Fruit fly (Drosophila melanogaster): Measurements from ENCODE around the gene CG4743.

Gene CG4743

DNA sequence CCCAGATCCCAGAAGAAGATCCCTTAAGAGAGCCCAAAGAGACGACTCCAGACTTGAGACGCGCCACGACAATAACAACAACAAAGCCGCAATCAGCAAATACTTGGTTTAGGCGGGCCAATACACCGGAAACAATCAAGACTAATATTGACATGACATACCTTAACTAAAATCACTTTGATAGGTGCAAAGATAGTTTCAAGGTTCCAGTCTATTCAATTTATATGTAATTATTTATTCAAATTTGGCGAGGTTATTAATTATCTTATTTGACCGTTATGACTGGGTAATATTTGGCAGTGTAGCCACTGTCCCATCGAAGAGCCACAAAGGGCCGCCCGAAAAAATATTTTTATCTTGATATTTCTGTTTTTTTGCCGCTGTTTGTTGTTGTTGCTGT lies 39.9 kb downstream of the CG4743 start (continued):
- TF ChIP-seq CG15073 (GFP tag; optimal IDR thresholded peaks at IDR 0.05): no peak
- TF ChIP-seq sens-2 (GFP tag; IDR thresholded peaks at IDR 0.05): 0 out of 2 replicates have a peak, but pooled peaks have one; percentile 32
- TF ChIP-seq mld (GFP tag; IDR thresholded peaks at IDR 0.05; ENCODE audit: partially characterized antibody): no peak
- no peak for TF ChIP-seq CG1024 (GFP tag; IDR thresholded peaks at IDR 0.05)
- no peak for TF ChIP-seq HmgZ (tag; optimal IDR thresholded peaks at IDR 0.05)
- TF ChIP-seq Jarid2 (GFP tag; optimal IDR thresholded peaks at IDR 0.05): no peak
- no peak for TF ChIP-seq sr (GFP tag; IDR thresholded peaks at IDR 0.05)
- TF ChIP-seq pum (GFP tag; optimal IDR thresholded peaks at IDR 0.05): peak; percentile 43
- no peak for TF ChIP-seq nau (GFP tag; optimal IDR thresholded peaks at IDR 0.05)
- no peak for TF ChIP-seq CrebB (tag; optimal IDR thresholded peaks at IDR 0.05)
- peak; percentile 54; the same call in 1 of the 3 replicates for TF ChIP-seq so (GFP tag; IDR thresholded peaks at IDR 0.05)
- TF ChIP-seq Dp (GFP tag; optimal IDR thresholded peaks at IDR 0.05): no peak
- no peak for TF ChIP-seq gsb (GFP tag; IDR thresholded peaks at IDR 0.05)
- no peak for TF ChIP-seq CG10543 (GFP tag; optimal IDR thresholded peaks at IDR 0.05)
- TF ChIP-seq CG15011 (GFP tag; optimal IDR thresholded peaks at IDR 0.05): no peak
- no peak for TF ChIP-seq CG7928 (GFP tag; optimal IDR thresholded peaks at IDR 0.05)
- no peak for TF ChIP-seq abd-A (tag; optimal IDR thresholded peaks at IDR 0.05)
- no peak for TF ChIP-seq CG34422 (GFP tag; IDR thresholded peaks at IDR 0.05)
- no peak for TF ChIP-seq CG4328 (GFP tag; optimal IDR thresholded peaks at IDR 0.05)
- TF ChIP-seq CG6683 (GFP tag; optimal IDR thresholded peaks at IDR 0.05): no peak
- no peak for TF ChIP-seq Nf-YA (GFP tag; IDR thresholded peaks at IDR 0.05)
- TF ChIP-seq Oaz (GFP tag; IDR thresholded peaks at IDR 0.05): no peak
- no peak for TF ChIP-seq Doc3 (GFP tag; IDR thresholded peaks at IDR 0.05; ENCODE audit: partially characterized antibody)
- TF ChIP-seq Rfx (GFP tag; IDR thresholded peaks at IDR 0.05): peak; percentile 64
- TF ChIP-seq CG12659 (GFP tag; optimal IDR thresholded peaks at IDR 0.05): peak; percentile 17
- peak; percentile 8 for TF ChIP-seq cwo (GFP tag; optimal IDR thresholded peaks at IDR 0.05)
- no peak for TF ChIP-seq CHES-1-like (GFP tag; optimal IDR thresholded peaks at IDR 0.05)
- no peak for TF ChIP-seq unc-4 (GFP tag; IDR thresholded peaks at IDR 0.05; ENCODE audit: partially characterized antibody)
- peak; percentile 45 for TF ChIP-seq CG16815 (GFP tag; optimal IDR thresholded peaks at IDR 0.05)
- no peak for TF ChIP-seq hth (optimal IDR thresholded peaks at IDR 0.05)
- peak; percentile 29 for TF ChIP-seq CG12769 (tag; optimal IDR thresholded peaks at IDR 0.05)
- TF ChIP-seq zf30C (GFP tag; optimal IDR thresholded peaks at IDR 0.05): peak; percentile 81
- TF ChIP-seq slou (GFP tag; optimal IDR thresholded peaks at IDR 0.05): peak; percentile 21
- no peak for TF ChIP-seq sd (tag; optimal IDR thresholded peaks at IDR 0.05)
- TF ChIP-seq CG10654 (GFP tag; optimal IDR thresholded peaks at IDR 0.05): peak; percentile 38
- TF ChIP-seq kay (GFP tag; optimal IDR thresholded peaks at IDR 0.05): no peak
- no peak for TF ChIP-seq Bdp1 (GFP tag; optimal IDR thresholded peaks at IDR 0.05)
- TF ChIP-seq Sry-β (GFP tag; optimal IDR thresholded peaks at IDR 0.05): no peak
- no peak for TF ChIP-seq Sin3A (optimal IDR thresholded peaks at IDR 0.05)
- TF ChIP-seq ap (GFP tag; IDR thresholded peaks at IDR 0.05): 0 out of 2 replicates have a peak, but pooled peaks have one; percentile 16
- TF ChIP-seq Dref (GFP tag; IDR thresholded peaks at IDR 0.05): no peak
- peak; percentile 70 for TF ChIP-seq CG8765 (GFP tag; IDR thresholded peaks at IDR 0.05)
- peak; percentile 24 to 31 for TF ChIP-seq dpn (GFP tag; optimal IDR thresholded peaks at IDR 0.05)
- TF ChIP-seq Atf-2 (GFP tag; optimal IDR thresholded peaks at IDR 0.05): no peak
- no peak for TF ChIP-seq NC2α (GFP tag; optimal IDR thresholded peaks at IDR 0.05)
- TF ChIP-seq CG10274 (GFP tag; optimal IDR thresholded peaks at IDR 0.05): peak; percentile 26
- peak; percentile 43 for TF ChIP-seq CG13775 (GFP tag; optimal IDR thresholded peaks at IDR 0.05)
- no peak for TF ChIP-seq pzg (GFP tag; optimal IDR thresholded peaks at IDR 0.05)
- TF ChIP-seq fd3F (GFP tag; optimal IDR thresholded peaks at IDR 0.05): no peak
- TF ChIP-seq insv (GFP tag; optimal IDR thresholded peaks at IDR 0.05): no peak
- TF ChIP-seq Meics (GFP tag; optimal IDR thresholded peaks at IDR 0.05): peak; percentile 36
- peak; percentile 51 for TF ChIP-seq lmd (GFP tag; IDR thresholded peaks at IDR 0.05)

Data from whole organism, embryonic.